Fruit fly (Drosophila melanogaster): ENCODE data around the gene bcn92.

The bcn92 gene

DNA sequence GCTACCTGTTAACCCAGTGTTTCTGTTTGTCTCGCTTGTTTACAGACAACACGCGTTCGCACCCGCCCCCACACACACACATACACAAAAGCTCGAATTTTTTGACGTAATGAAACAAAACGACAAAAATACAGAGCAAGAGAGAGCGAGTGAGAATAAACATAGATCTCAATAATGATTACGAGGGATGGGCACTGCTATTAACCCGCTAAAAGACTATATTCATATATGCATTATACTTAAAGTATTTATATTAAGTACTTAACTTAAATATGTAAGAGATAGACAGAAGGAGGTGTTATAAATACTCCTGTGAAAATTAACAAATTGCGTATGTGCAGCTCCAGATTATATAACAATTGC is 7.6 kb downstream of the bcn92 start (continued):
- TF ChIP-seq Fer3 (tag; optimal IDR thresholded peaks at IDR 0.05): peak; percentile 57
- TF ChIP-seq aop (GFP tag; IDR thresholded peaks at IDR 0.05): no peak
- peak; percentile 6 for TF ChIP-seq CG12219 (GFP tag; optimal IDR thresholded peaks at IDR 0.05)
- TF ChIP-seq HmgD (GFP tag; optimal IDR thresholded peaks at IDR 0.05): no peak
- TF ChIP-seq ftz-f1 (GFP tag; optimal IDR thresholded peaks at IDR 0.05): no peak
- no peak for TF ChIP-seq Taf1 (GFP tag; IDR thresholded peaks at IDR 0.05)
- TF ChIP-seq CG2120 (GFP tag; optimal IDR thresholded peaks at IDR 0.05): peak; percentile 57
- TF ChIP-seq CoRest (tag; optimal IDR thresholded peaks at IDR 0.05): peak; percentile 50
- no peak for TF ChIP-seq CG6854 (GFP tag; optimal IDR thresholded peaks at IDR 0.05)
- TF ChIP-seq Side (GFP tag; optimal IDR thresholded peaks at IDR 0.05): no peak
- peak in 1 of 2 experiments; percentile 11 for TF ChIP-seq dpn (GFP tag; optimal IDR thresholded peaks at IDR 0.05)
- peak; percentile 25 for TF ChIP-seq CG12155 (GFP tag; optimal IDR thresholded peaks at IDR 0.05)
- no peak for TF ChIP-seq Sry-δ (GFP tag; optimal IDR thresholded peaks at IDR 0.05)
- TF ChIP-seq CG10654 (GFP tag; optimal IDR thresholded peaks at IDR 0.05): peak; percentile 25
- TF ChIP-seq zf30C (GFP tag; optimal IDR thresholded peaks at IDR 0.05): no peak
- peak; percentile 46; the same call in 1 of the 3 replicates for TF ChIP-seq CG14050 (GFP tag; IDR thresholded peaks at IDR 0.05)
- TF ChIP-seq CG12299 (tag; optimal IDR thresholded peaks at IDR 0.05): no peak
- peak; percentile 47 for TF ChIP-seq CG12104 (GFP tag; optimal IDR thresholded peaks at IDR 0.05)
- TF ChIP-seq CG3281 (GFP tag; optimal IDR thresholded peaks at IDR 0.05): peak; percentile 35
- peak in 1 of 2 experiments; percentile 46 for TF ChIP-seq bsh (GFP tag; optimal IDR thresholded peaks at IDR 0.05)
- TF ChIP-seq lab (GFP tag; optimal IDR thresholded peaks at IDR 0.05): peak; percentile 69
- TF ChIP-seq pita (GFP tag; optimal IDR thresholded peaks at IDR 0.05): no peak
- peak; percentile 64; the same call in 1 of the 2 replicates for TF ChIP-seq CG32532 (GFP tag; IDR thresholded peaks at IDR 0.05)
- peak; percentile 79 for TF ChIP-seq CG17912 (GFP tag; optimal IDR thresholded peaks at IDR 0.05)
- peak; percentile 75; the same call in 1 of the 2 replicates for TF ChIP-seq chm (GFP tag; IDR thresholded peaks at IDR 0.05)
- TF ChIP-seq CG18476 (GFP tag; optimal IDR thresholded peaks at IDR 0.05): no peak
- no peak for TF ChIP-seq gfzf (GFP tag; optimal IDR thresholded peaks at IDR 0.05)
- TF ChIP-seq Hr3 (GFP tag; optimal IDR thresholded peaks at IDR 0.05): peak; percentile 3
- peak; percentile 71 for TF ChIP-seq odd (GFP tag; optimal IDR thresholded peaks at IDR 0.05)
- peak; percentile 79; the same call in 1 of the 3 replicates for TF ChIP-seq sr (GFP tag; IDR thresholded peaks at IDR 0.05)
- peak; percentile 3 for TF ChIP-seq CG6254 (GFP tag; optimal IDR thresholded peaks at IDR 0.05)
- no peak for TF ChIP-seq bbx (GFP tag; IDR thresholded peaks at IDR 0.05; ENCODE audit: partially characterized antibody)
- peak; percentile 68 for TF ChIP-seq CG2678 (tag; optimal IDR thresholded peaks at IDR 0.05)
- no peak for TF ChIP-seq hth (optimal IDR thresholded peaks at IDR 0.05)
- TF ChIP-seq en (GFP tag; optimal IDR thresholded peaks at IDR 0.05): no peak
- no peak for TF ChIP-seq CG18011 (GFP tag; optimal IDR thresholded peaks at IDR 0.05)
- no peak for TF ChIP-seq luna (GFP tag; optimal IDR thresholded peaks at IDR 0.05)
- TF ChIP-seq ab (GFP tag; optimal IDR thresholded peaks at IDR 0.05): no peak
- peak; percentile 79 for TF ChIP-seq kah (GFP tag; optimal IDR thresholded peaks at IDR 0.05)
- TF ChIP-seq Antp (GFP tag; optimal IDR thresholded peaks at IDR 0.05): no peak
- TF ChIP-seq zen2 (GFP tag; IDR thresholded peaks at IDR 0.05; ENCODE audit: partially characterized antibody): no peak
- TF ChIP-seq CG34422 (GFP tag; IDR thresholded peaks at IDR 0.05): peak; percentile 28; the same call in 1 of the 3 replicates
- no peak for TF ChIP-seq Dll (GFP tag; IDR thresholded peaks at IDR 0.05; ENCODE audit: partially characterized antibody)
- TF ChIP-seq run (tag; optimal IDR thresholded peaks at IDR 0.05): no peak
- TF ChIP-seq chn (GFP tag; optimal IDR thresholded peaks at IDR 0.05): no peak
- no peak for TF ChIP-seq sc (optimal IDR thresholded peaks at IDR 0.05)
- peak; percentile 10 for TF ChIP-seq sc (GFP tag; optimal IDR thresholded peaks at IDR 0.05)
- peak; percentile 17 for TF ChIP-seq salm (tag; optimal IDR thresholded peaks at IDR 0.05)
- 0 out of 3 replicates have a peak, but pooled peaks have one; percentile 11 for TF ChIP-seq Aef1 (GFP tag; IDR thresholded peaks at IDR 0.05)
- peak; percentile 60 for TF ChIP-seq CG9932 (GFP tag; IDR thresholded peaks at IDR 0.05)
- TF ChIP-seq CG8089 (GFP tag; optimal IDR thresholded peaks at IDR 0.05): peak; percentile 16

Data from whole organism, embryonic.